Worm (Caenorhabditis elegans): ENCODE measurements around the gene fbxa-98.
"Not testable (repeated sequence)": the region's sequence is repeated elsewhere in the genome, so short reads cannot be mapped to it uniquely, and the experiment has no call there.

fbxa-98 gene

DNA sequence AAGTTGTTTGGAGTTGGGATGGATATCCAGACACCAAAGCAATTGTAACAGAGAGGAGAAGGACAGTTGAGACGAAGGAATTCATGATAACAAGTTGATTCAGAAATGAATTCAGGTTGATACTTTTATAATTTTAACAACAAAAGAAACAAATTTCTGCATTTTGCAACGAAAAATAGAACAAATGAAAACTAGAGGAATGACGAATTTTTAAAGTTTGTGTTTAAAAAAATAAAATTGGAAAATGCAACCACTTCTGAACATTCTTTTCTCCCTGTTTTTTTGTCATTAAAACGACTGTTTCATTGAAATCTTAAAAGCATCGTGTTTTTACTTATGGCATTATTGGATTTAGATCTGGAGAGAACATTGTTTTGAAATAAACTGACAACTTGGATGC, 18.2 kb downstream of the fbxa-98 start, which contains the start of gene C08F11.12:
Gene C08F11.12, minus strand, starts transcription at position 101 of the 400 bp plus-strand sequence.
- TF ChIP-seq nhr-237 (tag; optimal IDR thresholded peaks at IDR 0.05); saeg-2 (GFP tag; IDR thresholded peaks at IDR 0.05); dmd-9 (GFP tag; IDR thresholded peaks at IDR 0.05): not testable (repeated sequence)

DNA sequence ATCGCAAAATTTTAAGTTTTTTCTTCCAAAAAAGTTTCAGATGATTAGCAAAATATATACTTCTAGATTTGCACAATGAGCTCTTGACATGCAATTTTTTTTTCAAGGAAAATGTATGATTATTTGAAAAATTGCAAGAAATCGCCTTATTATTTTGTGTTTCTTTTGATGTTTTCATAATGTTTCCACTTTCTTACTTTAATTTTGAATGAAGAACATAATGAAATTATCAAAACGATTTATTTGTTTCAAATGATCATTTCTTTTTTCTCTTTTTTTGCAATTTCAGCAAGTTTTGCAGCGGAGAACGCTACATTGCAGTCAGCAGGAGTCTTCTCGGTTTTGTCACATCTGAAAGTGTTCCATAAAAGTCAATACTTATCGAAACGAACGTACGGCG, 18.8 kb downstream of the fbxa-98 start, which contains the start of gene Y45F10C.6:
Gene Y45F10C.6, plus strand, starts transcription at position 301 of the 400 bp plus-strand sequence.
- TF ChIP-seq gei-8 (GFP tag; optimal IDR thresholded peaks at IDR 0.05); daf-8 (GFP tag; IDR thresholded peaks at IDR 0.05); pqm-1 (tag; optimal IDR thresholded peaks at IDR 0.05): not testable (repeated sequence)

DNA sequence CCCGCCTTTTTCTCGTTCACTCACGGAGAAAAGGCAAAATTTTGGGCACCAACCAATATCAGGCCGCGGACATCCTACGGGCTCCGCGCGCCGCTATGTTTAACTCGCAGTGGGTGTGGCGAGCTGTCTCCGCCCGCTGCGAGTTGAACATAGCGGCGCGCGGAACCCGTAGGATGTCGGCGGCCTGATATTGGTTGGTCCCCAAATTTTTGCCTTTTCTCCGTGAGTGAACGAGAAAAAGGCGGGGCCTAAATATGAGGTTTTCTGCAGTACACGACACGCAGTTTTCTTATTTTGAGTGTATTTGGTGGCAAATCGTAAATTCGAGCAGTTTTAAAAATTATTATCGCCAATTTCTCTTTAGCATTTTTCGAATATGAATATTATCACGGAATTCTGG, 24.9 kb downstream of the fbxa-98 start:
- TF ChIP-seq mdt-29 (GFP tag; IDR thresholded peaks at IDR 0.05), result 0 out of 2 replicates have a peak, but pooled peaks have one; percentile 45
- TF ChIP-seq snpc-1.2 (GFP tag; IDR thresholded peaks at IDR 0.05), result peak; percentile 92

DNA sequence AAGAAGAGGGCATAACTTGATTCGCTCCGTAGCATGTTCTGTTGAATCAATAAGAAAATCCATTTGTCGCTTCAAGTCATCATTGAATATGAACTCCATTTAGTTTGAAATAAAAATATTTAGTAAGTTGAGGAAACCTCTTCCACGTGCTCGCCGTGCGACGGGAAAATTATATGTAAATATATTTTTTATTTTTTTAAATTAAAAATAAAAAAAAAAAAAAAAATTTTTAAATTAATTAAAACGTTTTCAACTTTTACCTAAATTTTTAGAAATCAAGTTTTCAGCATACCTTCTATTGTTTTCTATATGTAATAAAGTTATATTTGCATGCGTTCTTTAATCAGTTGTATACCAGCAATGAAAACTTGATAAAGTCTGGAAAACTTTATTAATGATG, 26.2 kb downstream of the fbxa-98 start, which contains the start of gene Y45F10C.1:
Gene Y45F10C.1, minus strand, starts transcription at position 101 of the 400 bp plus-strand sequence.
- not testable (repeated sequence) for TF ChIP-seq F37D6.2 (tag; optimal IDR thresholded peaks at IDR 0.05); T20F7.1 (GFP tag; optimal IDR thresholded peaks at IDR 0.05); ZK546.5 (tag; optimal IDR thresholded peaks at IDR 0.05)

DNA sequence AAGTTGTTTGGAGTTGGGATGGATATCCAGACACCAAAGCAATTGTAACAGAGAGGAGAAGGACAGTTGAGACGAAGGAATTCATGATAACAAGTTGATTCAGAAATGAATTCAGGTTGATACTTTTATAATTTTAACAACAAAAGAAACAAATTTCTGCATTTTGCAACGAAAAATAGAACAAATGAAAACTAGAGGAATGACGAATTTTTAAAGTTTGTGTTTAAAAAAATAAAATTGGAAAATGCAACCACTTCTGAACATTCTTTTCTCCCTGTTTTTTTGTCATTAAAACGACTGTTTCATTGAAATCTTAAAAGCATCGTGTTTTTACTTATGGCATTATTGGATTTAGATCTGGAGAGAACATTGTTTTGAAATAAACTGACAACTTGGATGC, 29.4 kb downstream of the fbxa-98 start, which contains the start of gene Y45F10C.2:
Gene Y45F10C.2, minus strand, starts transcription at position 101 of the 400 bp plus-strand sequence.
- not testable (repeated sequence) for TF ChIP-seq ceh-82 (tag; optimal IDR thresholded peaks at IDR 0.05); vab-7 (GFP tag; IDR thresholded peaks at IDR 0.05); zfp-2 (tag; optimal IDR thresholded peaks at IDR 0.05)

DNA sequence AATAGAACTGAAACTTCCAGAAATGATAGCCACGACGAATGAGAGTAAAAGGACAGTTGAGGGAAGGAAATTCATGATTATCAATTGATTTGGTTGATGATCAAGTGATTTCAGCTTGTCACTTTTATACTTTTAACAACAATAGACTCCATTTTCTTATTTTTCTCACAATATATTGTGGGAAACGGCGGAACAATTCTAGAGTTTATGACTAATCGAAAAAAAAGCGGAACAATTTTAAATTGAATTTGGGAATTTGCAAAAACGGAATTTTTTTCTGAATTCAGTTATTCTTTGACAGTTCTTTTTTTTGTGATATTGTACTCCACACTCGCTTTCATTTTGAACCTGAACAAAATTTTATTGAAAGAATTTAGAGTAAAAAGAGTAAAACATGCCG, 30.9 kb downstream of the fbxa-98 start, which contains the start of gene Y45F10C.4:
Gene Y45F10C.4, minus strand, starts transcription at position 101 of the 400 bp plus-strand sequence.
- no peak for TF ChIP-seq nhr-11 (tag; optimal IDR thresholded peaks at IDR 0.05)
- TF ChIP-seq F49E8.2 (tag; optimal IDR thresholded peaks at IDR 0.05; ENCODE audit: borderline replicate concordance), result no peak
- no peak for TF ChIP-seq lsy-2 (tag; optimal IDR thresholded peaks at IDR 0.05)
- no peak for TF ChIP-seq ztf-11 (tag; optimal IDR thresholded peaks at IDR 0.05)
- no peak for TF ChIP-seq duxl-1 (tag; optimal IDR thresholded peaks at IDR 0.05; ENCODE audit: poor library complexity)
- TF ChIP-seq sdz-12 (GFP tag; optimal IDR thresholded peaks at IDR 0.05), result no peak
- no peak for TF ChIP-seq zfp-2 (tag; optimal IDR thresholded peaks at IDR 0.05)
- no peak for TF ChIP-seq Y5F2A.4 (GFP tag; optimal IDR thresholded peaks at IDR 0.05)
- no peak for TF ChIP-seq gei-8 (GFP tag; optimal IDR thresholded peaks at IDR 0.05)
- TF ChIP-seq tra-1 (GFP tag; IDR thresholded peaks at IDR 0.05), result no peak
- no peak for TF ChIP-seq nhr-237 (tag; optimal IDR thresholded peaks at IDR 0.05)
- no peak for TF ChIP-seq unc-39 (tag; optimal IDR thresholded peaks at IDR 0.05)
- no peak for TF ChIP-seq mdt-29 (GFP tag; IDR thresholded peaks at IDR 0.05)

DNA sequence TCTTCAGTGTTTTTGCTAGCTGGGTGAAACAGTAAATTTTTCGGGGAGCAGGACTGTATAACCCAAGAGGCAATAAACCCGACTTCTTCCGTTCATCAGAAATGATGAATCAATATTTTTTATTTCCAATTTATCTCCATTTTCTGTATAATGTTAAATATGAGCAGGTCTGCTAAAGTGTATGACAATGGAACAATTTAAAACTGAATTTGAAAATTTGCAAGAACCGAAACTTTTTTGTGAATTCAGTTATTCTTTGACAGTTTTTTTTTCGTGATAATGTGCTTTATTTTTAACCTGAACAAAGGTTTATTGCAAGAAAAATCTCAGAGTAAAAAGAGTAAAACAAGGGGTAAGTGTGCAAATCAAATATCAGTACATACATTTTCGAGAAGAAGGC, 31.9 kb downstream of the fbxa-98 start:
- 0 out of 2 replicates have a peak, but pooled peaks have one; percentile 47 for TF ChIP-seq snpc-1.2 (GFP tag; IDR thresholded peaks at IDR 0.05)
- TF ChIP-seq fos-1 (tag; optimal IDR thresholded peaks at IDR 0.05), result no peak
- TF ChIP-seq egl-43 (GFP tag; IDR thresholded peaks at IDR 0.05), result no peak

DNA sequence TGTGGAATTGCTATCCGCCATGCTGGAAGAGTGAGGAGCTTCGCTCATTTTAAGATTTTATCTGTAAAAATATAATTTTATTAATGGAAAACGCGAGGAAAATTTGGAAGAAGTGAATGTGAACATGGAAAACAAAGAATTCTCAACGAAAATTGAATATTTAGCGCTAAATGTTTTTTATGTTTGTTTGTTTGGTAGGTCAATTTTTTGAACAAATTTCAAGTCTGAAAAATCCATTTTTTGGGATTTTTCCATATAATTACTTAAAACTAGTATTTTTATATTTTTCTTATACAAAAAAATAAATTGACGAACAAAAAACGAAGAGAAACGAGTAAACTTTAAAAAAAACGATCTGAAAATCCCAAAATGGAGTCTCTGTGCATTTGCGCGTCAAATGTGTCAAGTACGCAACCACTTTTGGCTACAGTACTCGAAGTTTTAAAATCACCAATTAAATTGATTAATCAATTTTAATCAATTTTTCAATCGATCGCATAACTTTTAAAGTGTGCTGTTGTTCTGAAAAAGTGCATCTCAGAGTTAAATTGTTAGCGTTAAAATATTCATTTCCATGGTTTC, 33.7 kb downstream of the fbxa-98 start, which contains the start of gene fbxa-215:
Gene fbxa-215, minus strand, starts transcription at position 61 of the 582 bp plus-strand sequence.
- TF ChIP-seq snpc-1.2 (GFP tag; IDR thresholded peaks at IDR 0.05) (peak; percentile 70; the same call in 1 of the 2 replicates), dpl-1 (GFP tag; optimal IDR thresholded peaks at IDR 0.05) (no peak)
